Worm (Caenorhabditis elegans) whole organism, mixed stage, embryonic: ENCODE data around the gene hpr-17.

Experiments used
- ceh-39 ChIP-seq: fragments of 150-350 bp; optimal IDR thresholded peaks from 2 replicates; lab custom pipeline; 2014; ENCODE audit warnings: missing biosample characterization, missing genetic modification characterization
- ham-2 ChIP-seq: fragments of 200-800 bp; sonication (Bioruptor generic); optimal IDR thresholded peaks from 2 replicates; lab custom pipeline; 2018; ENCODE audit warnings: mild to moderate bottlenecking, missing genetic modification characterization, missing compliant biosample characterization
- mab-5 ChIP-seq: fragments of 150-350 bp; optimal IDR thresholded peaks from 2 replicates; lab custom pipeline; 2014; ENCODE audit warnings: missing biosample characterization, missing genetic modification characterization
- nhr-12 ChIP-seq: fragments of 150-350 bp; optimal IDR thresholded peaks from 2 replicates; lab custom pipeline; 2014; ENCODE audit warnings: missing biosample characterization, missing genetic modification characterization
- nhr-76 ChIP-seq: sonication (generic microtip); optimal IDR thresholded peaks from 2 replicates; lab custom pipeline; 2017; ENCODE audit warnings: missing biosample characterization, missing genetic modification characterization
- snpc-4 ChIP-seq: fragments of 150-350 bp; optimal IDR thresholded peaks from 2 replicates; lab custom pipeline; 2014; ENCODE audit warnings: missing biosample characterization, missing genetic modification characterization
- ztf-11 ChIP-seq: fragments of 150-350 bp; optimal IDR thresholded peaks from 2 replicates; lab custom pipeline; 2014; ENCODE audit warnings: missing biosample characterization, missing genetic modification characterization

DNA sequence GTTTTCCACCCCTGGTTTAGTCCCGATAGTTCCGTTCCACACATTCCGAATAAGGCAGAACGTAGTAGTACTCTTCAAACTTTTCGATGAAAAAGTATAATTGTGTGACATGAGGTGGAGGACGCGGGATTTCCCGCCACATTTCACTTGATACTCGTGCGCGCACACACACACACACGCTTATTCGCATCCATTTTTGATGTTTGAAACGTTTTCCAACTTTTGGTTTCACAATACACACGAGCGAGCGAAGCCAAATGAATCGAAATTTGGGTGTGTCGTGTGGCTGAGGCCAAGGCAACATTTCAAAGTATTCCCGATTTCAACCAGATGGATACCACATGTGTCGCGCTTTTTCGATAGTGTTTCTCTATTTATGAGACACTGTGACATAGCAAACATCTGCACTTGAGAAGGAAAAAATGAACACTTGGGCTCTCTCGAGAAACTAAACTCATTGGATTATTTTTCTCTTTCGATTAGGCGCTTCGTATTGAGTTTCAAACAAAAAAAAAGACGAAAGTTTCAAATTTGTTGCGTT lies 36.8 kb upstream of the hpr-17 start:
- TF ChIP-seq ceh-39 (tag; lab: Kevin White, UChicago) (no peak), snpc-4 (tag; lab: Kevin White, UChicago) (no peak), mab-5 (tag; lab: Kevin White, UChicago) (no peak), ham-2 (GFP tag; lab: Kevin White, UChicago) (no peak), ztf-11 (no peak), nhr-76 (no peak), nhr-12 (tag; lab: Kevin White, UChicago) (no peak)
